Fruit fly (Drosophila melanogaster) S2 (cell line): Measurements from ENCODE around the gene CG15296.

Experiments
- CG8478 ChIP-seq: fragments of >200 bp; optimal IDR thresholded peaks from 2 replicates; lab custom pipeline; 2018
- CTCF ChIP-seq, 2 experiments: fragments of >200 bp; optimal IDR thresholded peaks; 2 replicates each; lab custom pipeline; 2018

dm6 chrX:10547070-10547856 lies 19.1 kb downstream of the CG15296 start:
- TF ChIP-seq CTCF (optimal IDR thresholded peaks at IDR 0.05; lab: Kevin White, UChicago) (no peak), CG8478 (lab: Kevin White, UChicago) (no peak)
